Fruit fly (Drosophila melanogaster): Measurements from ENCODE around the gene bwa.

bwa gene

DNA sequence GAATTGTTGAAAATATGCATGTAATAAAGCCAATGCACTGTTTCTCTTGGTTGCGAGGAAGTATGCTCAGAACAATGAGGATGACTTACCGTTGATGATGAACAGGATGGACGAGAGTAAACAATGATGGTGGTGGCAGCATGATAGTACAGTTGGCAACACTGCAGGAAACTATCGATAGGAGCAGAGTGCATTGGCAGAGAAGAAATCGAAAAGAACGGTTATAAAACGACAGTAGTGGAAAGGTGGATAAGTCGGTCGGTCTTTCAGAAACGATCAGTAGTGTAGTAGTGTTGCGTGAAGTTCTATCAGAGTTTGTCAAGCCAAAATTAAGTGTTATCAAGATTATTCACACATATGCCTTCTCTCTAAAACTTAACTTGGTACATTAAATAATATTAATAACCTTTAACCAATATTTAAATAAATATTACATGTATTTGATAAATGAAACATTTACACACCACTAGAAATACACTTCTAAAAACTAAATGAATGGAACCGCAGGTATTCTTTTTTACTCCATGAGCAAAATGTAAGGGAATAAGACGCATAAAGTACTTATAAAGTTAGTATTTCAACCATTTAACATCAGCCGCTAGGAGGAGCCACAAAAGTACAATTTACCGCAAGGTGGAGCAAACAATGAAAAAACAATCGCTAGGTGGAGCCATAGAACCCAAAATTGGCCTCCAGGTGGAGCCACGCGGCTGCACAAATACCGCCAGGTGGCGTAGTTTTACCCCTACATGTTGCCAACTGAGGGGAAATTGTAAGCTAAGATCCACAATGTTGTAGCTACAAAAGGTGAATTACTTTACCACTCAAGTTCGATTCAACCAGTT, 54.4 kb downstream of the bwa start (continued):
- TF ChIP-seq dmrt93B (GFP tag; optimal IDR thresholded peaks at IDR 0.05) (peak; percentile 31), Abd-B (GFP tag; optimal IDR thresholded peaks at IDR 0.05) (no peak), HLH106 (tag; optimal IDR thresholded peaks at IDR 0.05) (peak; percentile 65), Myc (optimal IDR thresholded peaks at IDR 0.05) (peak; percentile 98), h (GFP tag; optimal IDR thresholded peaks at IDR 0.05) (peak; percentile 47), Rel (GFP tag; optimal IDR thresholded peaks at IDR 0.05) (no peak), Rel (tag; optimal IDR thresholded peaks at IDR 0.05) (no peak)

- TF ChIP-seq lola (GFP tag; optimal IDR thresholded peaks at IDR 0.05) (no peak), Vsx2 (GFP tag; optimal IDR thresholded peaks at IDR 0.05; ENCODE audit: partially characterized antibody) (no peak), brk (GFP tag; optimal IDR thresholded peaks at IDR 0.05) (no peak), usp (GFP tag; optimal IDR thresholded peaks at IDR 0.05) (no peak), sv (GFP tag; optimal IDR thresholded peaks at IDR 0.05) (no peak), fru (GFP tag; optimal IDR thresholded peaks at IDR 0.05) (no peak), sage (GFP tag; optimal IDR thresholded peaks at IDR 0.05) (no peak), psq (GFP tag; optimal IDR thresholded peaks at IDR 0.05) (no peak), Dfd (GFP tag; optimal IDR thresholded peaks at IDR 0.05) (no peak), Rel (GFP tag; optimal IDR thresholded peaks at IDR 0.05) (no peak), Rel (tag; optimal IDR thresholded peaks at IDR 0.05) (no peak), CrebA (GFP tag; optimal IDR thresholded peaks at IDR 0.05; ENCODE audit: borderline replicate concordance) (no peak), dl (GFP tag; optimal IDR thresholded peaks at IDR 0.05; ENCODE audit: insufficient read depth in 1 of 2, partially characterized antibody in 2 of 2) (no peak), Jra (GFP tag; optimal IDR thresholded peaks at IDR 0.05) (no peak), CG32264 (GFP tag; optimal IDR thresholded peaks at IDR 0.05) (no peak), GATAd (GFP tag; optimal IDR thresholded peaks at IDR 0.05) (no peak), rgr (GFP tag; optimal IDR thresholded peaks at IDR 0.05) (no peak), tai (GFP tag; optimal IDR thresholded peaks at IDR 0.05) (no peak), Mio (GFP tag; optimal IDR thresholded peaks at IDR 0.05) (no peak), Abd-B (GFP tag; optimal IDR thresholded peaks at IDR 0.05) (no peak), Hr83 (GFP tag; optimal IDR thresholded peaks at IDR 0.05; ENCODE audit: poor library complexity, severe bottlenecking) (no peak)
These were observed 55.0 kb downstream of the bwa start for dm6 chr2L:20121233-20121551.
